Worm (Caenorhabditis elegans) whole organism, L4 larva: Measurements from ENCODE around the gene K12H6.6.

Source experiments
- F44E2.7 ChIP-seq: fragments of 200-800 bp; sonication (Bioruptor generic); IDR thresholded peaks from 2 replicates; pipeline ENCODE4 v2.1.2; 2022; ENCODE audit warnings: missing genetic modification characterization, missing compliant biosample characterization
- R02D3.7 ChIP-seq: fragments of 150-350 bp; sonication (generic microtip); optimal IDR thresholded peaks from 3 replicates; lab custom pipeline; 2014; ENCODE audit warnings: missing biosample characterization, missing genetic modification characterization
- T20F7.1 ChIP-seq: fragments of 200-800 bp; sonication (Bioruptor generic); optimal IDR thresholded peaks from 2 replicates; lab custom pipeline; 2018; ENCODE audit warnings: mild to moderate bottlenecking, missing genetic modification characterization, missing compliant biosample characterization
- T26A8.4 ChIP-seq: fragments of 200-800 bp; sonication (Bioruptor generic); IDR thresholded peaks from 2 replicates; pipeline ENCODE4 v1.3.6; 2022; ENCODE audit warnings: missing genetic modification characterization, missing compliant biosample characterization
- Y5F2A.4 ChIP-seq: fragments of 200-800 bp; sonication (Bioruptor generic); optimal IDR thresholded peaks from 2 replicates; lab custom pipeline; 2018; ENCODE audit warnings: mild to moderate bottlenecking, missing genetic modification characterization, missing compliant biosample characterization
- Y75B8A.6 ChIP-seq: fragments of 200-800 bp; sonication (Bioruptor generic); IDR thresholded peaks from 2 replicates; pipeline ENCODE4 v1.3.6; 2022; ENCODE audit warnings: missing genetic modification reagents, missing genetic modification characterization, missing compliant biosample characterization
- ZK337.2 ChIP-seq: fragments of 200-800 bp; sonication (Bioruptor generic); IDR thresholded peaks from 2 replicates; pipeline ENCODE4 v1.3.6; 2022; ENCODE audit warnings: missing genetic modification reagents, missing genetic modification characterization, missing compliant biosample characterization
- attf-4 ChIP-seq: sonication (generic microtip); optimal IDR thresholded peaks from 3 replicates; lab custom pipeline; 2017; ENCODE audit warnings: missing biosample characterization, missing genetic modification characterization
- ceh-20 ChIP-seq: fragments of 200-800 bp; sonication (Bioruptor generic); IDR thresholded peaks from 2 replicates; pipeline ENCODE4 v1.3.6; 2022; ENCODE audit warnings: missing genetic modification reagents, missing genetic modification characterization, missing compliant biosample characterization
- ceh-44 ChIP-seq: fragments of 200-800 bp; sonication (Bioruptor generic); IDR thresholded peaks from 2 replicates; pipeline ENCODE4 v1.3.6; 2022; ENCODE audit warnings: missing genetic modification reagents, missing genetic modification characterization, missing compliant biosample characterization
- ces-1 ChIP-seq: fragments of 150-350 bp; sonication (generic microtip); optimal IDR thresholded peaks from 4 replicates; lab custom pipeline; 2014; ENCODE audit warnings: missing biosample characterization, missing genetic modification reagents, missing genetic modification characterization
- cey-2 ChIP-seq: sonication (generic microtip); optimal IDR thresholded peaks from 3 replicates; lab custom pipeline; 2017; ENCODE audit warnings: missing genetic modification characterization, mild to moderate bottlenecking, missing compliant biosample characterization, antibody characterized with exemption, borderline replicate concordance; ENCODE audit not compliant: insufficient read depth
- daf-16 ChIP-seq, 3 experiments: sonication (generic microtip); optimal IDR thresholded peaks; 2 replicates each; lab custom pipeline; 2016 to 2017; ENCODE audit warnings: missing genetic modification characterization in 3 of 3, missing genetic modification reagents in 3 of 3, mild to moderate bottlenecking in 2 of 3, missing compliant biosample characterization in 2 of 3, missing biosample characterization in 1 of 3, moderate library complexity in 1 of 3
- daf-19 ChIP-seq: fragments of 200-800 bp; sonication (Bioruptor generic); conservative IDR thresholded peaks from 2 replicates; pipeline ENCODE4 v1.3.6; 2022; ENCODE audit warnings: missing genetic modification characterization, missing compliant biosample characterization
- daf-8 ChIP-seq: fragments of 200-800 bp; sonication (Bioruptor generic); IDR thresholded peaks from 2 replicates; pipeline ENCODE4 v1.3.6; 2022; ENCODE audit warnings: missing genetic modification characterization, missing compliant biosample characterization
- dmd-6 ChIP-seq: fragments of 200-800 bp; sonication (Bioruptor generic); IDR thresholded peaks from 2 replicates; pipeline ENCODE4 v1.3.6; 2022; ENCODE audit warnings: missing genetic modification reagents, missing genetic modification characterization, missing compliant biosample characterization
- dpl-1 ChIP-seq: fragments of 150-350 bp; optimal IDR thresholded peaks from 2 replicates; lab custom pipeline; 2014; ENCODE audit warnings: missing biosample characterization, missing genetic modification reagents, missing genetic modification characterization
- dve-1 ChIP-seq: sonication (generic microtip); optimal IDR thresholded peaks from 2 replicates; lab custom pipeline; 2017; ENCODE audit warnings: antibody characterized with exemption, mild to moderate bottlenecking, missing genetic modification characterization, missing compliant biosample characterization; ENCODE audit not compliant: insufficient read depth
- egl-43 ChIP-seq: fragments of 200-800 bp; sonication (Bioruptor generic); IDR thresholded peaks from 2 replicates; pipeline ENCODE4 v1.3.6; 2022; ENCODE audit warnings: missing genetic modification reagents, missing genetic modification characterization, missing compliant biosample characterization
- fkh-10 ChIP-seq: fragments of 150-350 bp; optimal IDR thresholded peaks from 2 replicates; lab custom pipeline; 2014; ENCODE audit warnings: missing biosample characterization, missing genetic modification reagents, missing genetic modification characterization
- gei-8 ChIP-seq: fragments of 200-800 bp; sonication (Bioruptor generic); optimal IDR thresholded peaks from 2 replicates; lab custom pipeline; 2018; ENCODE audit warnings: mild to moderate bottlenecking, missing genetic modification characterization, missing compliant biosample characterization
- hlh-11 ChIP-seq: fragments of 200-800 bp; sonication (Bioruptor generic); optimal IDR thresholded peaks from 2 replicates; lab custom pipeline; 2018; ENCODE audit warnings: mild to moderate bottlenecking, missing genetic modification characterization, missing compliant biosample characterization
- hlh-30 ChIP-seq: sonication (generic microtip); optimal IDR thresholded peaks from 2 replicates; lab custom pipeline; 2017; ENCODE audit warnings: antibody characterized with exemption, mild to moderate bottlenecking, missing genetic modification characterization, missing compliant biosample characterization; ENCODE audit not compliant: insufficient read depth
- lim-7 ChIP-seq: fragments of 200-800 bp; sonication (Bioruptor generic); IDR thresholded peaks from 2 replicates; pipeline ENCODE4 v1.3.6; 2022; ENCODE audit warnings: missing genetic modification characterization, missing compliant biosample characterization
- lin-29 ChIP-seq: fragments of 200-800 bp; sonication (Bioruptor generic); IDR thresholded peaks from 2 replicates; pipeline ENCODE4 v1.3.6; 2022; ENCODE audit warnings: missing genetic modification reagents, missing genetic modification characterization, missing compliant biosample characterization
- lin-39 ChIP-seq: fragments of 150-350 bp; optimal IDR thresholded peaks from 2 replicates; lab custom pipeline; 2014; ENCODE audit warnings: missing biosample characterization, missing genetic modification reagents, missing genetic modification characterization
- madf-5 ChIP-seq, 2 experiments: fragments of 200-800 bp; sonication (Bioruptor generic); IDR thresholded peaks; 2 replicates each; pipeline ENCODE4 v1.3.6; 2022; ENCODE audit warnings: missing compliant biosample characterization in 2 of 2, missing genetic modification characterization in 2 of 2
- mep-1 ChIP-seq: fragments of 150-350 bp; sonication (generic microtip); optimal IDR thresholded peaks from 3 replicates; lab custom pipeline; 2014; ENCODE audit warnings: missing biosample characterization, missing genetic modification characterization
- mxl-2 ChIP-seq: fragments of 200-800 bp; sonication (Bioruptor generic); conservative IDR thresholded peaks from 2 replicates; pipeline ENCODE4 v1.3.6; 2022; ENCODE audit warnings: missing genetic modification reagents, missing genetic modification characterization, missing compliant biosample characterization
- mxl-3 ChIP-seq: fragments of 200-800 bp; sonication (Bioruptor generic); optimal IDR thresholded peaks from 2 replicates; lab custom pipeline; 2018; ENCODE audit warnings: mild to moderate bottlenecking, missing genetic modification characterization, missing compliant biosample characterization
- nhr-10 ChIP-seq: fragments of 150-350 bp; optimal IDR thresholded peaks from 2 replicates; lab custom pipeline; 2014; ENCODE audit warnings: missing biosample characterization, missing genetic modification characterization
- nhr-102 ChIP-seq: sonication (generic microtip); optimal IDR thresholded peaks from 2 replicates; lab custom pipeline; 2016; ENCODE audit warnings: mild to moderate bottlenecking, missing genetic modification characterization, moderate library complexity, missing compliant biosample characterization
- nhr-11 ChIP-seq: fragments of 150-350 bp; optimal IDR thresholded peaks from 2 replicates; lab custom pipeline; 2014; ENCODE audit warnings: missing biosample characterization, missing genetic modification characterization
- nhr-111 ChIP-seq: fragments of 200-800 bp; sonication (Bioruptor generic); optimal IDR thresholded peaks from 2 replicates; lab custom pipeline; 2018; ENCODE audit warnings: mild to moderate bottlenecking, missing genetic modification characterization, missing compliant biosample characterization
- nhr-237 ChIP-seq: sonication (generic microtip); optimal IDR thresholded peaks from 2 replicates; lab custom pipeline; 2017; ENCODE audit warnings: missing biosample characterization, missing genetic modification characterization
- nhr-48 ChIP-seq: sonication (generic microtip); optimal IDR thresholded peaks from 2 replicates; lab custom pipeline; 2016; ENCODE audit warnings: mild to moderate bottlenecking, missing genetic modification characterization, missing compliant biosample characterization
- pha-4 ChIP-seq, 2 experiments: fragments of 150-350 bp in 1 of 2; fragments of 200-800 bp in 1 of 2; sonication (Bioruptor generic) in 1 of 2; IDR thresholded peaks in 1 of 2; optimal IDR thresholded peaks in 1 of 2; 2 replicates each; pipeline versions ENCODE4 v1.3.6 to Lab custom; 2014 to 2022; ENCODE audit warnings: missing genetic modification characterization in 2 of 2, missing genetic modification reagents in 2 of 2, missing biosample characterization in 1 of 2, missing compliant biosample characterization in 1 of 2
- pqm-1 ChIP-seq: sonication (generic microtip); optimal IDR thresholded peaks from 2 replicates; lab custom pipeline; 2017; ENCODE audit warnings: missing biosample characterization, missing genetic modification characterization
- saeg-2 ChIP-seq: fragments of 200-800 bp; sonication (Bioruptor generic); IDR thresholded peaks from 2 replicates; pipeline ENCODE4 v1.3.6; 2022; ENCODE audit warnings: missing genetic modification reagents, missing genetic modification characterization, missing compliant biosample characterization
- sdz-12 ChIP-seq: fragments of 200-800 bp; sonication (Bioruptor generic); optimal IDR thresholded peaks from 2 replicates; lab custom pipeline; 2018; ENCODE audit warnings: mild to moderate bottlenecking, missing genetic modification characterization, missing compliant biosample characterization
- snpc-1.2 ChIP-seq: fragments of 200-800 bp; sonication (Bioruptor generic); IDR thresholded peaks from 2 replicates; pipeline ENCODE4 v1.3.6; 2022; ENCODE audit warnings: missing genetic modification reagents, missing genetic modification characterization, missing compliant biosample characterization
- spr-1 ChIP-seq: sonication (generic microtip); optimal IDR thresholded peaks from 2 replicates; lab custom pipeline; 2016; ENCODE audit warnings: mild to moderate bottlenecking, missing genetic modification characterization, missing compliant biosample characterization
- tag-97 ChIP-seq: fragments of 200-800 bp; sonication (Bioruptor generic); IDR thresholded peaks from 2 replicates; pipeline ENCODE4 v1.3.6; 2022; ENCODE audit warnings: missing genetic modification characterization, missing compliant biosample characterization
- tra-1 ChIP-seq: fragments of 200-800 bp; sonication (Bioruptor generic); IDR thresholded peaks from 2 replicates; pipeline ENCODE4 v1.3.6; 2022; ENCODE audit warnings: missing genetic modification reagents, missing genetic modification characterization, missing compliant biosample characterization
- unc-130 ChIP-seq: sonication (generic microtip); optimal IDR thresholded peaks from 2 replicates; lab custom pipeline; 2016; ENCODE audit warnings: missing genetic modification reagents, missing genetic modification characterization, missing compliant biosample characterization
- zag-1 ChIP-seq: fragments of 150-350 bp; optimal IDR thresholded peaks from 2 replicates; lab custom pipeline; 2014; ENCODE audit warnings: missing biosample characterization, missing genetic modification characterization

K12H6.6 gene

ce11 chrII:2804245-2804644 is 26.8 kb downstream of the K12H6.6 start (continued):
- TF ChIP-seq T26A8.4 (GFP tag; lab: Robert Waterston, UW): no peak
- TF ChIP-seq Y5F2A.4 (GFP tag; lab: Kevin White, UChicago): no peak
- no peak for TF ChIP-seq daf-19
- TF ChIP-seq nhr-102 (tag; lab: Kevin White, UChicago): no peak
- no peak for TF ChIP-seq attf-4 (tag; lab: Kevin White, UChicago)
- TF ChIP-seq dmd-6 (GFP tag; lab: Robert Waterston, UW): peak; percentile 48

- TF ChIP-seq snpc-1.2 (GFP tag; lab: Robert Waterston, UW) (no peak), tra-1 (GFP tag; lab: Robert Waterston, UW) (no peak), daf-8 (no peak), nhr-237 (tag; lab: Kevin White, UChicago) (no peak), Y75B8A.6 (GFP tag; lab: Robert Waterston, UW) (no peak), hlh-11 (tag; lab: Kevin White, UChicago) (peak; percentile 69), F44E2.7 (no peak), gei-8 (no peak), fkh-10 (GFP tag; lab: Kevin White, UChicago) (no peak), daf-16 (GFP tag; optimal IDR thresholded peaks at IDR 0.05; lab: Kevin White, UChicago) (no peak), daf-16 (tag; optimal IDR thresholded peaks at IDR 0.05; lab: Kevin White, UChicago) (peak; percentile 54), mep-1 (peak; percentile 16), R02D3.7 (tag; lab: Kevin White, UChicago) (no peak), unc-130 (GFP tag; lab: Kevin White, UChicago) (no peak), T26A8.4 (GFP tag; lab: Robert Waterston, UW) (no peak), pha-4 (GFP tag; IDR thresholded peaks at IDR 0.05; lab: Robert Waterston, UW) (0 out of 2 replicates have a peak, but pooled peaks have one; percentile 7), pha-4 (tag; optimal IDR thresholded peaks at IDR 0.05; lab: Kevin White, UChicago) (no peak), cey-2 (tag; lab: Kevin White, UChicago) (peak; percentile 3), zag-1 (tag; lab: Kevin White, UChicago) (no peak), lin-39 (tag; lab: Kevin White, UChicago) (no peak), hlh-30 (tag; lab: Kevin White, UChicago) (peak; percentile 64), madf-5 (GFP tag; IDR thresholded peaks at IDR 0.05; lab: Robert Waterston, UW) (no peak), dpl-1 (no peak), ces-1 (GFP tag; lab: Kevin White, UChicago) (no peak), ZK337.2 (no peak), dve-1 (peak; percentile 64), nhr-48 (tag; lab: Kevin White, UChicago) (peak; percentile 70), spr-1 (tag; lab: Kevin White, UChicago) (no peak), nhr-111 (GFP tag; lab: Kevin White, UChicago) (no peak), nhr-102 (tag; lab: Kevin White, UChicago) (peak; percentile 40), tag-97 (GFP tag; lab: Robert Waterston, UW) (no peak), egl-43 (GFP tag; lab: Robert Waterston, UW) (no peak), lin-29 (GFP tag; lab: Robert Waterston, UW) (no peak), mxl-2 (GFP tag; lab: Robert Waterston, UW) (peak; percentile 66; the same call in 1 of the 2 replicates), nhr-10 (no peak), nhr-11 (tag; lab: Kevin White, UChicago) (no peak), ceh-44 (GFP tag; lab: Robert Waterston, UW) (no peak), mxl-3 (GFP tag; lab: Kevin White, UChicago) (peak; percentile 70), pqm-1 (peak; percentile 82), ceh-20 (no peak), T20F7.1 (GFP tag; lab: Kevin White, UChicago) (no peak), lim-7 (GFP tag; lab: Robert Waterston, UW) (no peak), saeg-2 (GFP tag; lab: Robert Waterston, UW) (no peak), sdz-12 (GFP tag; lab: Kevin White, UChicago) (no peak)
Measured at ce11 chrII:2802804-2803586, 28.0 kb downstream of the K12H6.6 start.
